Worm (Caenorhabditis elegans): ENCODE data around the gene soc-1.

Gene soc-1

DNA sequence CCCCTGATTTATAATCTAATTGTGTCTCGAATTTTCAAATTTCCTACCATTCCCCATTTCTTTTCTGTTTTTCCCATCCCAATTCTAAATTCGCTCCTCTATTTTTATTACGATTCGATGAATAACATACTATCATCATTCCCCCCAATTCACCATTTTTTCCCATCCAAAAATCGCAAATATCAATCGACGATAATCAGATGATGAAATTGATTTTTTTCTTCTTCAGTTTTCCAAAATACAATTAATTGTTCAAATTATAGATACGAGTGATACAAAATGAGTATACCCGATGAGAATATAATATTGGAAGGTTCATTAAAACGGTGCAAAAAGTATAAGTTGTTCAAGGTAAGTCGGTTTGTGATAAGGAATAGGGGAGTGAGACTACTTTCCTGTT lies at the start of gene soc-1:
TSS of gene soc-1 (plus strand) at position 262 of the 400 bp plus-strand sequence.
- TF ChIP-seq him-1 (tag; optimal IDR thresholded peaks at IDR 0.05) (no peak), W03F9.2 (tag; optimal IDR thresholded peaks at IDR 0.05) (no peak), dao-5 (tag; optimal IDR thresholded peaks at IDR 0.05) (no peak)

DNA sequence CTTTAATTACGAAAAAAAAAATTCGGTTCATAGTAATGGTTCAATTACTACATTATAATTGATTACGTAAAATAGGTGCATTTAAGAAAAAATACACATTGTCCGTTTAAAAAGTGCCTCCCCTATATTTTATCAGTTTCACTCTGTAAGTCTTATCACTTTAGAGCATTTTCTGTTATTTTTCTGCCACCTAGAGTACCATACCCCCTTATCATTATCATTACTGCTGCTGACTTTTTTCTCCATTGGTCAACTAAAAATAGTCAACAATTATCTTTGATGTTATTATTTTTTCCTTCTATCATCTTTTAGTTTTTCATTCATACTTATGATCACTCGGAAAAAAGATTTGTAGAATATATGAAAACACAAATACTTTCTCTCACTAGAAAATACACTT lies 44.3 kb upstream of the soc-1 start:
- TF ChIP-seq dao-5 (tag; optimal IDR thresholded peaks at IDR 0.05) (no peak), him-1 (tag; optimal IDR thresholded peaks at IDR 0.05) (no peak), W03F9.2 (tag; optimal IDR thresholded peaks at IDR 0.05) (no peak)

ce11 chrV:4599225-4599624 lies 43.5 kb upstream of the soc-1 start:
- TF ChIP-seq W03F9.2 (tag; optimal IDR thresholded peaks at IDR 0.05) (no peak), him-1 (tag; optimal IDR thresholded peaks at IDR 0.05) (no peak), dao-5 (tag; optimal IDR thresholded peaks at IDR 0.05) (no peak)

DNA sequence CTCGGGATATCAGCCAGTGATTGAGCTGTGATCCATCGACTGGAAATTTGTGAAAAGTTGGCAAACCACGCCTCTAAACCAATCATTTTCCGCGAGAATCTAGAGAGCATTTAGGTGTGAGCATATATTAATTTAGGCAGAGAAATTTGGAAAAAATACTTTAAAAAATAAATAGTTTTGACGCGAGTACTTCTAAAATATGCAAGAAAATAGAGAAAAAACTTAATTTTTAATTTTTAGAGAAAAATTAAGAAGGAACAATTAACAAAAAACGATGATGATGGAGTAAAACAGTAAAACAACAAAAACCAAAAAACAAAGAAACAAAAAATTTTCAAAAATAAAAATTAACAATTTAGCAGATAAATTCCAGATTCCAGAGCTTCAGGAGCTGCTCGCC lies 35.9 kb upstream of the soc-1 start, which contains the start of gene txt-6:
TSS of gene txt-6 (minus strand) at position 101 of the 400 bp plus-strand sequence.
- TF ChIP-seq W03F9.2 (tag; optimal IDR thresholded peaks at IDR 0.05) (no peak), him-1 (tag; optimal IDR thresholded peaks at IDR 0.05) (no peak), dao-5 (tag; optimal IDR thresholded peaks at IDR 0.05) (no peak)

ce11 chrV:4615802-4616201 lies 26.9 kb upstream of the soc-1 start, which contains the start of the genes Y61A9LA.10 and F54D11.4:
Y61A9LA.10 (minus strand) TSS chrV:4615817.
F54D11.4 (plus strand) TSS chrV:4616151.
- TF ChIP-seq him-1 (tag; optimal IDR thresholded peaks at IDR 0.05): no peak
- TF ChIP-seq dao-5 (tag; optimal IDR thresholded peaks at IDR 0.05): no peak
- peak; percentile 88 for TF ChIP-seq W03F9.2 (tag; optimal IDR thresholded peaks at IDR 0.05)

ce11 chrV:4617260-4617659 lies 25.5 kb upstream of the soc-1 start, which contains the start of gene sumv-2:
sumv-2 (plus strand) TSS chrV:4617560.
- TF ChIP-seq W03F9.2 (tag; optimal IDR thresholded peaks at IDR 0.05): no peak
- TF ChIP-seq him-1 (tag; optimal IDR thresholded peaks at IDR 0.05): no peak
- TF ChIP-seq dao-5 (tag; optimal IDR thresholded peaks at IDR 0.05): no peak

- TF ChIP-seq W03F9.2 (tag; optimal IDR thresholded peaks at IDR 0.05): no peak
- no peak for TF ChIP-seq him-1 (tag; optimal IDR thresholded peaks at IDR 0.05)
- no peak for TF ChIP-seq dao-5 (tag; optimal IDR thresholded peaks at IDR 0.05)
Measured at ce11 chrV:4623535-4623934, 19.2 kb upstream of the soc-1 start.

- no peak for TF ChIP-seq dao-5 (tag; optimal IDR thresholded peaks at IDR 0.05)
- TF ChIP-seq him-1 (tag; optimal IDR thresholded peaks at IDR 0.05): no peak
- no peak for TF ChIP-seq W03F9.2 (tag; optimal IDR thresholded peaks at IDR 0.05)
Measured at ce11 chrV:4624717-4625116, 18.0 kb upstream of the soc-1 start.

DNA sequence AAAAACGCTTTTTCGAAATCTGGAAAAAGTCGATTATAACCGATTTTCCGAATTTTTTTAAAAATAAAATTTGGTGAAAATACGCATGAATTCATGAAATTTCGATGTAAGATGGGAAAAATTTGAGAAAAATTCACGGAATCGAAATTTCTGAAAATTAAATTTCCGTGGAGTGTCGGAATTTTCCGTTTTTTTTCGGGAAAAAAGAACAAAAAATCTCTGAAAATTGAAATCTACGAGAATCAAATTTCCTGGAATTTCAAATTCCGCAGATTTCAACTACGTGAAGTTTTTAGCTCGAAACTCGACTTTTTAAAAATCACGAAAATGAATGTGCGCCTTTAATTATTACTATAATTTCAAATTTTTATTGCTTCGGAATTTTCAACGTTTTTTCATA lies 16.4 kb upstream of the soc-1 start:
- no peak for TF ChIP-seq W03F9.2 (tag; optimal IDR thresholded peaks at IDR 0.05)
- no peak for TF ChIP-seq him-1 (tag; optimal IDR thresholded peaks at IDR 0.05)

DNA sequence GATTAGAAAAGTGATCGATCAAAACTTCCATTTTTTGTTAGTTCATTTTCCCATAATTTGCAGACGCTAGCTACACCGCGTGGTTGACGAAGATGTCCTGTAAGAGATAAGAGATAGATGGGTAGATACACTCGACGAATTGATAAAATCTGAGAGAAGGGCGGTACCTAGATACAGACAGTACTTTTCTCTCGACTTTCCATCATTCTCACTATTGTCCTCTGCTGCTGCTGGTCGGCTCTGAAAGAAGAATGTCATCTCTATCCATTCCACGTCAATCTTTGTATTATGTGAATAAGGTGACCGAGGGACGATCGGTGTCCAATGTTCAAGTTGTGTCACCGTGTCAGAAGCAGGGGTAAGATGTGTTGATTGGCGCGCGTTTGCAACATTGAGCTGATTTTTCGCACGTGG lies 14.2 kb upstream of the soc-1 start, which contains the start of gene pmt-2:
TSS of gene pmt-2 (plus strand) at position 64 of the 414 bp plus-strand sequence.
- no peak for TF ChIP-seq him-1 (tag; optimal IDR thresholded peaks at IDR 0.05)

ce11 chrV:4630267-4630666 lies 12.5 kb upstream of the soc-1 start:
- TF ChIP-seq him-1 (tag; optimal IDR thresholded peaks at IDR 0.05): no peak
- no peak for TF ChIP-seq dao-5 (tag; optimal IDR thresholded peaks at IDR 0.05)
- no peak for TF ChIP-seq W03F9.2 (tag; optimal IDR thresholded peaks at IDR 0.05)

DNA sequence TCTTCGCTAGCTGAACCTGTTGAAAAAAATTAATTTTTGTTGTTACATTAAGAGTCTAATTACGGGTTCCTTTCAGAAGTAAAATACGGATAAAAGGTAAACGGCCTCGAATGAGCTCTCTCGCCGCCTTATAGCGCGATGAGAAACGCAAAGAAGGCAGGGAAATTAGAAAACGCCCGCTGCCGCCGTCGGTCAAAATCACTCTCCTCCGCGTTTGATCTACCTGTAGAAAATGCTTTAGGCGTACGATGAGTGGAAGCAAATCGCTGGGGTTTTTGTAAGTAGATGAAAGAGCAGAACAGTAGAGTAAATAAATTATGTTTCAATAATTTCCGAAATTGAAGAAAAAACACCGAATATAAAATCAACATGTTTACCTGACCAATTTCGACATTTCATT lies 5.6 kb upstream of the soc-1 start:
- TF ChIP-seq dao-5 (tag; optimal IDR thresholded peaks at IDR 0.05) (no peak), W03F9.2 (tag; optimal IDR thresholded peaks at IDR 0.05) (no peak), him-1 (tag; optimal IDR thresholded peaks at IDR 0.05) (no peak)

- TF ChIP-seq dao-5 (tag; optimal IDR thresholded peaks at IDR 0.05) (no peak), W03F9.2 (tag; optimal IDR thresholded peaks at IDR 0.05) (peak; percentile 4)
Measured at ce11 chrV:4640501-4641150, 2.1 kb upstream of the soc-1 start.

ce11 chrV:4647279-4647819 lies 4.6 kb downstream of the soc-1 start:
- TF ChIP-seq dao-5 (tag; optimal IDR thresholded peaks at IDR 0.05): no peak

DNA sequence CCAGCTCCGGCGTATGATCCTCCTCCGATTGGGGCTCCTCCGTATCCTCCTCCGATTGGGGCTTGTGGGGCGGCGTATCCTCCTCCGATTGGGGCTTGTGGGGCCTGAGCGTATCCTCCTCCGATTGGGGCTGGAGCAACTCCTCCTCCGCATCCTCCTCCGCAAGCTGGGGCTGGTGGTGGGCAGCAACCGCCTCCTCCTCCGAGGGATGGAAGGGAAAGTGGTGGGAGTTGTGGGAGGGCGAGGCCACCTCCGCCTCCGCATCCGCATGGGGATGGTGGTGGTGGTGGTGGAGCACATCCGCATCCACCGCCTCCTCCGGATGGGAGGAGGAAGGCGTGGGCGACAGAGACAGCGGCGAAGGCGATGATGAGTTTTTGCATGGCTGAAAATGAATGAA lies 5.1 kb downstream of the soc-1 start, which contains the start of gene F41F3.3:
TSS of gene F41F3.3 (minus strand) at position 383 of the 400 bp plus-strand sequence.
- TF ChIP-seq dao-5 (tag; optimal IDR thresholded peaks at IDR 0.05): no peak
- TF ChIP-seq him-1 (tag; optimal IDR thresholded peaks at IDR 0.05): no peak
- TF ChIP-seq W03F9.2 (tag; optimal IDR thresholded peaks at IDR 0.05): no peak

Data from whole organism, L4/young adult.